Worm (Caenorhabditis elegans) whole organism, L2 larva: ENCODE measurements around the gene Y43F4B.10.

ENCODE experiments used
- C34F6.9 ChIP-seq: fragments of 150-350 bp; optimal IDR thresholded peaks from 2 replicates; lab custom pipeline; 2014; ENCODE audit warnings: missing biosample characterization, missing genetic modification characterization
- F13H6.1 ChIP-seq: sonication (generic microtip); optimal IDR thresholded peaks from 2 replicates; lab custom pipeline; 2016; ENCODE audit warnings: missing genetic modification characterization, missing compliant biosample characterization
- R02D3.7 ChIP-seq: fragments of 150-350 bp; optimal IDR thresholded peaks from 2 replicates; lab custom pipeline; 2014; ENCODE audit warnings: missing biosample characterization, missing genetic modification characterization
- Y55F3AM.14 ChIP-seq: fragments of 200-800 bp; sonication (Bioruptor generic); optimal IDR thresholded peaks from 2 replicates; lab custom pipeline; 2018; ENCODE audit warnings: mild to moderate bottlenecking, missing genetic modification characterization, missing compliant biosample characterization
- ZK546.5 ChIP-seq: sonication (generic microtip); optimal IDR thresholded peaks from 2 replicates; lab custom pipeline; 2017; ENCODE audit warnings: missing biosample characterization, missing genetic modification characterization
- alr-1 ChIP-seq: fragments of 150-350 bp; optimal IDR thresholded peaks from 2 replicates; lab custom pipeline; 2014; ENCODE audit warnings: missing biosample characterization, missing genetic modification characterization
- aly-2 ChIP-seq: fragments of 150-350 bp; optimal IDR thresholded peaks from 2 replicates; lab custom pipeline; 2014; ENCODE audit warnings: missing biosample characterization, missing genetic modification characterization
- ama-1 ChIP-seq: fragments of 150-350 bp; optimal IDR thresholded peaks from 2 replicates; lab custom pipeline; 2018; ENCODE audit warnings: inconsistent platforms
- blmp-1 ChIP-seq: sonication (generic microtip); optimal IDR thresholded peaks from 2 replicates; lab custom pipeline; 2017; ENCODE audit warnings: missing genetic modification characterization, mild to moderate bottlenecking, missing compliant biosample characterization, antibody characterized with exemption, moderate library complexity; ENCODE audit not compliant: insufficient read depth
- ceh-16 ChIP-seq: fragments of 150-350 bp; optimal IDR thresholded peaks from 2 replicates; lab custom pipeline; 2014; ENCODE audit warnings: missing biosample characterization, missing genetic modification characterization
- ceh-82 ChIP-seq: fragments of 150-350 bp; optimal IDR thresholded peaks from 2 replicates; lab custom pipeline; 2014; ENCODE audit warnings: missing biosample characterization, missing genetic modification characterization
- crh-2 ChIP-seq: sonication (generic microtip); optimal IDR thresholded peaks from 2 replicates; lab custom pipeline; 2017; ENCODE audit warnings: missing biosample characterization, missing genetic modification characterization
- dmd-4 ChIP-seq: sonication (generic microtip); optimal IDR thresholded peaks from 2 replicates; lab custom pipeline; 2017; ENCODE audit warnings: missing biosample characterization, missing genetic modification characterization
- egl-27 ChIP-seq: sonication (generic microtip); optimal IDR thresholded peaks from 3 replicates; lab custom pipeline; 2017; ENCODE audit warnings: missing biosample characterization, missing genetic modification reagents, missing genetic modification characterization
- elt-1 ChIP-seq: fragments of 150-350 bp; optimal IDR thresholded peaks from 2 replicates; lab custom pipeline; 2014; ENCODE audit warnings: missing biosample characterization, missing genetic modification characterization
- fos-1 ChIP-seq: fragments of 150-350 bp; optimal IDR thresholded peaks from 2 replicates; lab custom pipeline; 2014; ENCODE audit warnings: missing biosample characterization, missing genetic modification characterization
- gmeb-1 ChIP-seq: fragments of 150-350 bp; optimal IDR thresholded peaks from 2 replicates; lab custom pipeline; 2014; ENCODE audit warnings: missing biosample characterization, missing genetic modification characterization
- lin-11 ChIP-seq: fragments of 150-350 bp; sonication (generic microtip); optimal IDR thresholded peaks from 2 replicates; lab custom pipeline; 2014; ENCODE audit warnings: missing biosample characterization, missing genetic modification characterization, inconsistent platforms, mixed read lengths
- lin-13 ChIP-seq: fragments of 150-350 bp; optimal IDR thresholded peaks from 2 replicates; lab custom pipeline; 2014; ENCODE audit warnings: missing biosample characterization, missing genetic modification reagents, missing genetic modification characterization
- lin-39 ChIP-seq: fragments of 150-350 bp; optimal IDR thresholded peaks from 2 replicates; lab custom pipeline; 2014; ENCODE audit warnings: missing biosample characterization, missing genetic modification reagents, missing genetic modification characterization
- lsy-2 ChIP-seq, 2 experiments: fragments of 150-350 bp in 1 of 2; sonication (generic microtip) in 1 of 2; optimal IDR thresholded peaks; 2 replicates each; lab custom pipeline; 2014 to 2017; ENCODE audit warnings: missing biosample characterization in 2 of 2, missing genetic modification characterization in 2 of 2
- mab-5 ChIP-seq: fragments of 150-350 bp; optimal IDR thresholded peaks from 2 replicates; lab custom pipeline; 2014; ENCODE audit warnings: missing biosample characterization, missing genetic modification characterization
- mbf-1 ChIP-seq: sonication (generic microtip); optimal IDR thresholded peaks from 2 replicates; lab custom pipeline; 2017; ENCODE audit warnings: missing biosample characterization, missing genetic modification characterization
- mdl-1 ChIP-seq, 2 experiments: fragments of 150-350 bp in 1 of 2; sonication (generic microtip) in 1 of 2; optimal IDR thresholded peaks; 2 replicates each; lab custom pipeline; 2017; ENCODE audit warnings: missing biosample characterization in 2 of 2, missing genetic modification characterization in 2 of 2
- nhr-10 ChIP-seq: sonication (generic microtip); optimal IDR thresholded peaks from 2 replicates; lab custom pipeline; 2017; ENCODE audit warnings: missing biosample characterization, missing genetic modification characterization
- nhr-11 ChIP-seq: fragments of 150-350 bp; optimal IDR thresholded peaks from 2 replicates; lab custom pipeline; 2014; ENCODE audit warnings: missing biosample characterization, missing genetic modification characterization
- nhr-129 ChIP-seq: fragments of 150-350 bp; optimal IDR thresholded peaks from 2 replicates; lab custom pipeline; 2014; ENCODE audit warnings: missing biosample characterization, missing genetic modification characterization
- nhr-21 ChIP-seq: fragments of 150-350 bp; optimal IDR thresholded peaks from 2 replicates; lab custom pipeline; 2014; ENCODE audit warnings: missing biosample characterization, missing genetic modification characterization
- nhr-23 ChIP-seq: fragments of 150-350 bp; optimal IDR thresholded peaks from 2 replicates; lab custom pipeline; 2014; ENCODE audit warnings: missing biosample characterization, missing genetic modification reagents, missing genetic modification characterization
- nhr-237 ChIP-seq: fragments of 150-350 bp; optimal IDR thresholded peaks from 2 replicates; lab custom pipeline; 2014; ENCODE audit warnings: missing biosample characterization, missing genetic modification characterization
- nhr-25 ChIP-seq: fragments of 150-350 bp; sonication (generic microtip); optimal IDR thresholded peaks from 3 replicates; lab custom pipeline; 2014; ENCODE audit warnings: missing biosample characterization, missing genetic modification characterization
- nhr-6 ChIP-seq: fragments of 150-350 bp; optimal IDR thresholded peaks from 2 replicates; lab custom pipeline; 2014; ENCODE audit warnings: missing biosample characterization, missing genetic modification characterization
- nhr-77 ChIP-seq: fragments of 150-350 bp; optimal IDR thresholded peaks from 2 replicates; lab custom pipeline; 2014; ENCODE audit warnings: missing biosample characterization, missing genetic modification characterization
- peb-1 ChIP-seq: fragments of 150-350 bp; optimal IDR thresholded peaks from 2 replicates; lab custom pipeline; 2014; ENCODE audit warnings: missing biosample characterization, missing genetic modification characterization
- sem-4 ChIP-seq: fragments of 150-350 bp; optimal IDR thresholded peaks from 2 replicates; lab custom pipeline; 2014; ENCODE audit warnings: missing biosample characterization, missing genetic modification reagents, missing genetic modification characterization
- skn-1 ChIP-seq: sonication (generic microtip); optimal IDR thresholded peaks from 2 replicates; lab custom pipeline; 2017; ENCODE audit warnings: missing biosample characterization, missing genetic modification characterization
- snpc-4 ChIP-seq: fragments of 150-350 bp; optimal IDR thresholded peaks from 2 replicates; lab custom pipeline; 2014; ENCODE audit warnings: missing biosample characterization, missing genetic modification characterization
- unc-39 ChIP-seq: fragments of 150-350 bp; optimal IDR thresholded peaks from 2 replicates; lab custom pipeline; 2014; ENCODE audit warnings: missing biosample characterization, missing genetic modification characterization
- unc-55 ChIP-seq: fragments of 150-350 bp; sonication (generic microtip); optimal IDR thresholded peaks from 3 replicates; lab custom pipeline; 2014; ENCODE audit warnings: missing biosample characterization, missing genetic modification reagents, missing genetic modification characterization
- zag-1 ChIP-seq: fragments of 150-350 bp; optimal IDR thresholded peaks from 2 replicates; lab custom pipeline; 2014; ENCODE audit warnings: missing biosample characterization, missing genetic modification characterization
- ztf-11 ChIP-seq: sonication (generic microtip); optimal IDR thresholded peaks from 2 replicates; lab custom pipeline; 2017; ENCODE audit warnings: missing biosample characterization, missing genetic modification characterization
- ztf-4 ChIP-seq: fragments of 150-350 bp; optimal IDR thresholded peaks from 2 replicates; lab custom pipeline; 2014; ENCODE audit warnings: missing biosample characterization, missing genetic modification characterization

The Y43F4B.10 gene

DNA sequence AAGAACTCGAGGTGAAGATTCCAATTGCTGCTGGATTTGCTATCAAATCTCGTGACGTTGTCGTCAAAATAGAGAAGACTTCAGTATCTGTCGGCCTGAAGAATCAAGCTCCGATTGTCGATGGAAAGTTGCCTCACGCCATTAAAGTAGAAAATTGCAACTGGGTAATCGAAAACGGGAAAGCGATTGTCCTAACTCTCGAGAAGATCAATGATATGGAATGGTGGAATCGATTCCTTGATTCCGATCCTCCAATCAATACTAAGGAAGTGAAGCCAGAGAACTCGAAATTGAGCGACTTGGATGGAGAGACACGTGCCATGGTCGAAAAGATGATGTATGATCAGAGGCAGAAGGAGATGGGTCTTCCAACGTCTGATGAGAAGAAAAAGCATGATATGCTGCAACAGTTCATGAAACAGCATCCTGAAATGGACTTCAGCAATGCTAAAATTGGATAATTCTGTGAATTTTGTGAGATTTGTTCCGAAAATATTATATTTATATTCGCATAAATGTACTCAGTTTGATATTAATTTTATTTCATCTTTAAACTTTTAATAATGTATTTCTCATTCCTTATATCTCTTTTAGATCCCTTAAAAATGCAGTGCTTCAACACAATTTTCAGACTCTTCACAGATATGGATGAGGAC lies 28.3 kb downstream of the Y43F4B.10 start, which contains the start of gene dro-1:
Gene dro-1, plus strand, starts transcription at position 606 of the 656 bp plus-strand sequence.
- TF ChIP-seq mab-5 (tag; lab: Kevin White, UChicago) (no peak), lin-13 (no peak), ztf-4 (tag; lab: Kevin White, UChicago) (no peak), nhr-6 (tag; lab: Kevin White, UChicago) (no peak), gmeb-1 (tag; lab: Kevin White, UChicago) (no peak), unc-39 (tag; lab: Kevin White, UChicago) (no peak), ceh-82 (tag; lab: Kevin White, UChicago) (no peak), nhr-23 (tag; lab: Kevin White, UChicago) (no peak), nhr-21 (no peak), peb-1 (no peak)

DNA sequence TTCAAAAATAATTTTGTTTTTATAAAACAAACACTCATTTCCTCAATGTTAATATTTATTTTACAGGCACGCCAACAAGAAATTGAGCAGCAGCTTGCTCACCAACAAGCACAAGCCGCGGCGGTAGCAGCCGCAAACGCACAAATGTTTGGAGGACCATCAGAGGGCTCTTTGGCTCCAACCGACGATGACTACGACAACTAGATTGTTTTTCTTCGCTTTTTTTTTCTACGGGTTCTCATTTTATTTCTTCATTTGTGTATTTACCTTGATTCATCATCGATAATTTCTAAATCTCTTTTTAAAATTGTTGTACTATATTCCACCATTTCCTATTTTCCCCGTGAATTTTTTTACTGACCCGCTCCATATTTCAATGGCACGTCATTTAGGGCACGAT lies 29.2 kb downstream of the Y43F4B.10 start, which contains the start of gene ife-1:
Gene ife-1, plus strand, starts transcription at position 301 of the 400 bp plus-strand sequence.
- no peak for TF ChIP-seq mab-5 (tag; lab: Kevin White, UChicago)
- no peak for TF ChIP-seq unc-55
- no peak for TF ChIP-seq skn-1 (tag; lab: Kevin White, UChicago)
- no peak for TF ChIP-seq C34F6.9
- no peak for TF ChIP-seq nhr-11
- no peak for TF ChIP-seq mdl-1 (tag; optimal IDR thresholded peaks at IDR 0.05; lab: Kevin White, UChicago)
- no peak for TF ChIP-seq zag-1 (tag; lab: Kevin White, UChicago)
- no peak for TF ChIP-seq lin-39 (tag; lab: Kevin White, UChicago)
- TF ChIP-seq nhr-21 = no peak
- no peak for TF ChIP-seq nhr-25
- TF ChIP-seq ztf-11 (tag; lab: Kevin White, UChicago) = no peak
- no peak for TF ChIP-seq egl-27
- TF ChIP-seq gmeb-1 (tag; lab: Kevin White, UChicago) = no peak

DNA sequence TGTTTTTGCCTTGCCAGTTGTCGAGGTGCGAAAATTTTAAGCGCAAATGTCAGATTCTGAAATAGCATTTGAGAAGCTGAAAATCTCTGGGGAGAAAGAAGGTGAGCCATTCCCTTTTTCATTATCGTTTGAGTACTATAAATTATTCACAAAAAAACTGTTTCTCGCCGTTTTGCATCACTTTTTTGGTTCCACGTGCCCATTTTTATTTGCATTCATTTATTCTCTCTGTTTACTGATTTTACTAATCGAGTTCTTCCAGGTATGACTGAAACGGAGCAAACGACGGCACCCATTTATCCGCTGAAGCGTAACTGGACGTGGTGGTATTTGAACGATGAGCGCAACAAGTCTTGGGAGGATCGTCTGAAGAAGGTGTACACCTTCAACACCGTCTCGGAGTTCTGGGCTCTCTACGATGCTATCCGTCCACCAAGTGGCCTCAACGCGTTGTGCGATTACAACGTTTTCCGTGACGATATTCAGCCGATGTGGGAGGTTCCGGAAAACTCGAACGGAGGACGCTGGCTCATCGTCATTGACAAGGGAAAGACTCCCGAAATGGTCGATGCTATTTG lies 29.8 kb downstream of the Y43F4B.10 start:
- TF ChIP-seq snpc-4 (tag; lab: Kevin White, UChicago) (no peak), nhr-77 (tag; lab: Kevin White, UChicago) (no peak), nhr-11 (no peak), elt-1 (tag; lab: Kevin White, UChicago) (no peak), R02D3.7 (tag; lab: Kevin White, UChicago) (no peak), alr-1 (no peak), C34F6.9 (no peak), crh-2 (no peak), ZK546.5 (no peak), nhr-6 (tag; lab: Kevin White, UChicago) (no peak), lin-11 (tag; lab: Kevin White, UChicago) (no peak), aly-2 (tag; lab: Kevin White, UChicago) (no peak), nhr-23 (tag; lab: Kevin White, UChicago) (no peak), unc-55 (no peak), mbf-1 (tag; lab: Kevin White, UChicago) (no peak), ztf-4 (tag; lab: Kevin White, UChicago) (no peak), F13H6.1 (no peak), lin-39 (tag; lab: Kevin White, UChicago) (no peak)

DNA sequence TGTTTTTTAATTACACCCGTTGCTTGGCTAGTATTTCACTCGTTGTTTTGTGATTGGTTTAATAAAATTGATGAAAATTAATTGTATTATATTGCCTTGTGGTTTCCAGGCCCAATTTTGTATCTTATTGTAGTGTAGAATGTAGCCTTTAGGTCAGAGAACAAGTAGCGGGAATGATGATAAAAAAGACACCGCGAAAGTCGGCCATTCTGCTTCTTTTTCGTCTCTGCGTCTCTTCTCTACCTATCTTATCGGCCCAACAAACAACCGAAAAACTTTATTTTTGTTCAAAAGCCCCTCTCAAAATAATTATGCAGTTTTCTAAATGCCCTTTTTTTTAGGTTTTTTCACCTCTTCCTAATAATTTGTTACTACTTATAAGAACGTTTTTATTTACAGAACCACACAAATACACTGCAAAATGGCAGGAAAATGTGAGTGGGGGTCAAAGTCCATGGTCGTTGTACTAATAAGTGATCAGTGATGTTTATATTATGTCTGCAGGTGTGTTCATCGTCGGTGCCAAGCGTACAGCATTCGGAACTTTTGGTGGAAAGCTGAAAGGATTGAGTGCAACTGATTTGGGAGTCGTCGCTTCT lies 30.8 kb downstream of the Y43F4B.10 start, which contains the start of gene acaa-2:
Gene acaa-2, plus strand, starts transcription at position 400 of the 599 bp plus-strand sequence.
- TF ChIP-seq dmd-4 (no peak), skn-1 (tag; lab: Kevin White, UChicago) (no peak), nhr-11 (no peak), lin-39 (tag; lab: Kevin White, UChicago) (no peak), nhr-21 (no peak), unc-55 (peak; percentile 33), unc-39 (tag; lab: Kevin White, UChicago) (no peak), mbf-1 (tag; lab: Kevin White, UChicago) (no peak), elt-1 (tag; lab: Kevin White, UChicago) (no peak), lsy-2 (tag; optimal IDR thresholded peaks at IDR 0.05; lab: Kevin White, UChicago) (peak in 1 of 2 experiments; percentile 43), peb-1 (no peak), alr-1 (no peak), nhr-25 (peak; percentile 13), blmp-1 (no peak), fos-1 (peak; percentile 45), aly-2 (tag; lab: Kevin White, UChicago) (no peak), mab-5 (tag; lab: Kevin White, UChicago) (no peak), ceh-16 (tag; lab: Kevin White, UChicago) (no peak), lin-11 (tag; lab: Kevin White, UChicago) (no peak), C34F6.9 (peak; percentile 42), nhr-10 (tag; lab: Kevin White, UChicago) (no peak), mdl-1 (tag; optimal IDR thresholded peaks at IDR 0.05; lab: Kevin White, UChicago) (no peak), zag-1 (tag; lab: Kevin White, UChicago) (no peak), gmeb-1 (tag; lab: Kevin White, UChicago) (peak; percentile 24), ztf-11 (tag; lab: Kevin White, UChicago) (no peak), nhr-23 (tag; lab: Kevin White, UChicago) (no peak), ceh-82 (tag; lab: Kevin White, UChicago) (no peak), sem-4 (no peak), Y55F3AM.14 (GFP tag; lab: Kevin White, UChicago) (no peak), nhr-237 (no peak), ama-1 (lab: Kevin White, UChicago) (no peak), nhr-129 (tag; lab: Kevin White, UChicago) (no peak), ZK546.5 (no peak), nhr-77 (tag; lab: Kevin White, UChicago) (no peak), crh-2 (peak; percentile 61)
